Worm (Caenorhabditis elegans): ENCODE data around the gene Y79H2A.4.

- TF ChIP-seq F13C5.2 (tag; optimal IDR thresholded peaks at IDR 0.05) (no peak), ama-1 (optimal IDR thresholded peaks at IDR 0.05) (no peak), B0310.2 (tag; optimal IDR thresholded peaks at IDR 0.05) (no peak), aly-1 (tag; optimal IDR thresholded peaks at IDR 0.05) (no peak), flt-1 (GFP tag; IDR thresholded peaks at IDR 0.05) (no peak)
These were observed 26.6 kb downstream of the Y79H2A.4 start for ce11 chrIII:12067736-12068135.
